Fruit fly (Drosophila melanogaster) whole organism, embryonic: ENCODE data around the gene CG12012.
A peak's percentile ranks its signal among the peaks of the same experiment; 100 is the strongest.

Source experiments
- BEAF-32 ChIP-seq: fragments of 200-800 bp; sonication (Bioruptor generic); optimal IDR thresholded peaks from 3 replicates; lab custom pipeline; 2017; ENCODE audit warnings: missing biosample characterization, missing genetic modification characterization, mild to moderate bottlenecking, moderate library complexity, missing genetic modification reagents
- CG1024 ChIP-seq: fragments of 200-800 bp; sonication (Bioruptor generic); IDR thresholded peaks from 2 replicates; pipeline ENCODE4 v1.3.6; 2022; ENCODE audit warnings: missing biosample characterization, missing genetic modification characterization
- CG11695 ChIP-seq: fragments of 200-800 bp; sonication (Bioruptor generic); IDR thresholded peaks from 3 replicates; pipeline ENCODE4 v1.3.6; 2022; ENCODE audit warnings: missing biosample characterization, missing genetic modification characterization
- CG12391 ChIP-seq: fragments of 200-800 bp; sonication (Bioruptor generic); optimal IDR thresholded peaks from 3 replicates; lab custom pipeline; 2018; ENCODE audit warnings: missing biosample characterization, mild to moderate bottlenecking, missing genetic modification characterization, moderate library complexity
- CG12744 ChIP-seq: fragments of 200-800 bp; sonication (Bioruptor generic); optimal IDR thresholded peaks from 2 replicates; lab custom pipeline; 2016; ENCODE audit warnings: missing biosample characterization, missing genetic modification characterization
- CG14710 ChIP-seq: fragments of 200-800 bp; sonication (Bioruptor generic); optimal IDR thresholded peaks from 3 replicates; lab custom pipeline; 2019; ENCODE audit warnings: missing biosample characterization, mild to moderate bottlenecking, missing genetic modification characterization, moderate library complexity
- CG15479 ChIP-seq: fragments of 200-800 bp; sonication (Bioruptor generic); optimal IDR thresholded peaks from 3 replicates; lab custom pipeline; 2019; ENCODE audit warnings: missing biosample characterization, mild to moderate bottlenecking, missing genetic modification characterization, moderate library complexity
- CG17802 ChIP-seq: fragments of 200-800 bp; sonication (Bioruptor generic); optimal IDR thresholded peaks from 2 replicates; lab custom pipeline; 2018; ENCODE audit warnings: missing biosample characterization, mild to moderate bottlenecking, missing genetic modification characterization, moderate library complexity
- CG17912 ChIP-seq: fragments of 200-800 bp; sonication (Bioruptor generic); optimal IDR thresholded peaks from 2 replicates; lab custom pipeline; 2018; ENCODE audit warnings: missing biosample characterization, mild to moderate bottlenecking, missing genetic modification characterization
- CG2116 ChIP-seq: fragments of 200-800 bp; sonication (Bioruptor generic); optimal IDR thresholded peaks from 3 replicates; lab custom pipeline; 2018; ENCODE audit warnings: missing biosample characterization, mild to moderate bottlenecking, missing genetic modification characterization
- CG2129 ChIP-seq: fragments of 200-800 bp; sonication (Bioruptor generic); IDR thresholded peaks from 2 replicates; pipeline ENCODE4 v1.3.6; 2022; ENCODE audit warnings: missing biosample characterization, missing genetic modification characterization; ENCODE audit not compliant: partially characterized antibody
- CG32532 ChIP-seq: fragments of 200-800 bp; sonication (Bioruptor generic); IDR thresholded peaks from 2 replicates; pipeline ENCODE4 v1.3.6; 2022; ENCODE audit warnings: missing biosample characterization, missing genetic modification characterization
- CG34422 ChIP-seq: fragments of 200-800 bp; sonication (Bioruptor generic); IDR thresholded peaks from 3 replicates; pipeline ENCODE4 v1.3.6; 2022; ENCODE audit warnings: missing biosample characterization, missing genetic modification characterization
- CG4360 ChIP-seq: fragments of 200-800 bp; sonication (Bioruptor generic); IDR thresholded peaks from 2 replicates; pipeline ENCODE4 v1.3.6; 2022; ENCODE audit warnings: missing biosample characterization, missing genetic modification characterization
- CG4617 ChIP-seq: fragments of 200-800 bp; sonication (Bioruptor generic); optimal IDR thresholded peaks from 3 replicates; lab custom pipeline; 2016; ENCODE audit warnings: missing biosample characterization, missing genetic modification characterization, borderline replicate concordance
- CG7357 ChIP-seq: fragments of 200-800 bp; sonication (Bioruptor generic); IDR thresholded peaks from 3 replicates; pipeline ENCODE4 v1.3.6; 2022; ENCODE audit warnings: missing biosample characterization, missing genetic modification characterization
- CG7963 ChIP-seq: fragments of 200-800 bp; sonication (Bioruptor generic); IDR thresholded peaks from 3 replicates; pipeline ENCODE4 v1.3.6; 2022; ENCODE audit warnings: missing biosample characterization, missing genetic modification characterization; ENCODE audit not compliant: partially characterized antibody
- CG7987 ChIP-seq: fragments of 200-800 bp; sonication (Bioruptor generic); optimal IDR thresholded peaks from 2 replicates; lab custom pipeline; 2018; ENCODE audit warnings: missing biosample characterization, mild to moderate bottlenecking, missing genetic modification characterization, moderate library complexity
- CG8290 ChIP-seq, 3 experiments: fragments of 200-800 bp; sonication (Bioruptor generic); optimal IDR thresholded peaks; 2 replicates each; lab custom pipeline; 2016 to 2019; ENCODE audit warnings: missing biosample characterization in 3 of 3, missing genetic modification characterization in 3 of 3, mild to moderate bottlenecking in 2 of 3, moderate library complexity in 1 of 3
- CG9797 ChIP-seq: fragments of 200-800 bp; sonication (Bioruptor generic); optimal IDR thresholded peaks from 3 replicates; lab custom pipeline; 2018; ENCODE audit warnings: missing biosample characterization, mild to moderate bottlenecking, missing genetic modification characterization
- Dll ChIP-seq: fragments of 200-800 bp; sonication (Bioruptor generic); IDR thresholded peaks from 4 replicates; pipeline ENCODE4 v1.3.6; 2022; ENCODE audit warnings: missing biosample characterization, missing genetic modification characterization; ENCODE audit not compliant: partially characterized antibody
- Dref ChIP-seq: fragments of 200-800 bp; sonication (Bioruptor generic); IDR thresholded peaks from 2 replicates; pipeline ENCODE4 v1.3.6; 2022; ENCODE audit warnings: missing biosample characterization, missing genetic modification characterization
- Ets97D ChIP-seq: fragments of 200-800 bp; sonication (Bioruptor generic); optimal IDR thresholded peaks from 3 replicates; lab custom pipeline; 2016; ENCODE audit warnings: missing biosample characterization, missing genetic modification characterization
- Fer1 ChIP-seq: fragments of 200-800 bp; sonication (Bioruptor generic); optimal IDR thresholded peaks from 2 replicates; lab custom pipeline; 2017; ENCODE audit warnings: missing biosample characterization, mild to moderate bottlenecking, missing genetic modification characterization
- HLH4C ChIP-seq: fragments of 200-800 bp; sonication (Bioruptor generic); IDR thresholded peaks from 3 replicates; pipeline ENCODE4 v1.3.6; 2022; ENCODE audit warnings: missing biosample characterization, missing genetic modification characterization; ENCODE audit not compliant: partially characterized antibody
- Hey ChIP-seq: fragments of 200-800 bp; sonication (Bioruptor generic); optimal IDR thresholded peaks from 3 replicates; lab custom pipeline; 2018; ENCODE audit warnings: missing biosample characterization, mild to moderate bottlenecking, missing genetic modification characterization
- HmgD ChIP-seq: fragments of 200-800 bp; sonication (Bioruptor generic); optimal IDR thresholded peaks from 3 replicates; lab custom pipeline; 2016; ENCODE audit warnings: missing biosample characterization, missing genetic modification characterization
- MBD-R2 ChIP-seq: fragments of 200-800 bp; sonication (Bioruptor generic); IDR thresholded peaks from 2 replicates; pipeline ENCODE4 v1.3.6; 2022; ENCODE audit warnings: missing biosample characterization, missing genetic modification characterization
- Opbp ChIP-seq: fragments of 200-800 bp; sonication (Bioruptor generic); IDR thresholded peaks from 3 replicates; pipeline ENCODE4 v1.3.6; 2022; ENCODE audit warnings: missing biosample characterization, missing genetic modification characterization; ENCODE audit not compliant: partially characterized antibody
- Sin3A ChIP-seq: fragments of >200 bp; optimal IDR thresholded peaks from 2 replicates; lab custom pipeline; 2018
- Sox102F ChIP-seq: fragments of 200-800 bp; sonication (Bioruptor generic); optimal IDR thresholded peaks from 2 replicates; lab custom pipeline; 2018; ENCODE audit warnings: missing biosample characterization, mild to moderate bottlenecking, missing genetic modification characterization, moderate library complexity
- Sry-β ChIP-seq: fragments of 200-800 bp; sonication (Bioruptor generic); optimal IDR thresholded peaks from 2 replicates; lab custom pipeline; 2018; ENCODE audit warnings: missing biosample characterization, mild to moderate bottlenecking, missing genetic modification characterization, moderate library complexity
- ato ChIP-seq: fragments of 200-800 bp; sonication (Bioruptor generic); IDR thresholded peaks from 2 replicates; pipeline ENCODE4 v1.3.6; 2022; ENCODE audit warnings: missing biosample characterization, missing genetic modification characterization; ENCODE audit not compliant: partially characterized antibody
- chinmo ChIP-seq: fragments of 200-800 bp; sonication (Bioruptor generic); IDR thresholded peaks from 4 replicates; pipeline ENCODE4 v1.3.6; 2022; ENCODE audit warnings: missing biosample characterization, missing genetic modification characterization; ENCODE audit not compliant: partially characterized antibody
- crp ChIP-seq, 2 experiments: fragments of 200-800 bp; sonication (Bioruptor generic); optimal IDR thresholded peaks; 2 replicates in 1 of 2; 3 replicates in 1 of 2; lab custom pipeline; 2017; ENCODE audit warnings: missing biosample characterization in 2 of 2, missing genetic modification characterization in 2 of 2, mild to moderate bottlenecking in 1 of 2, moderate library complexity in 1 of 2
- dysf ChIP-seq: fragments of 200-800 bp; sonication (Bioruptor generic); IDR thresholded peaks from 3 replicates; pipeline ENCODE4 v1.3.6; 2022; ENCODE audit warnings: missing biosample characterization, missing genetic modification characterization
- en ChIP-seq: fragments of 200-800 bp; sonication (Bioruptor generic); optimal IDR thresholded peaks from 2 replicates; lab custom pipeline; 2016; ENCODE audit warnings: missing biosample characterization, missing genetic modification characterization
- hbn ChIP-seq: fragments of 200-800 bp; sonication (Bioruptor generic); IDR thresholded peaks from 2 replicates; pipeline ENCODE4 v1.3.6; 2022; ENCODE audit warnings: missing biosample characterization, missing genetic modification characterization; ENCODE audit not compliant: partially characterized antibody
- mld ChIP-seq: fragments of 200-800 bp; sonication (Bioruptor generic); IDR thresholded peaks from 3 replicates; pipeline ENCODE4 v1.3.6; 2022; ENCODE audit warnings: missing biosample characterization, missing genetic modification characterization; ENCODE audit not compliant: partially characterized antibody
- nerfin-2 ChIP-seq: fragments of 200-800 bp; sonication (Bioruptor generic); IDR thresholded peaks from 2 replicates; pipeline ENCODE4 v1.3.6; 2022; ENCODE audit warnings: missing biosample characterization, missing genetic modification characterization; ENCODE audit not compliant: partially characterized antibody
- nmo ChIP-seq: fragments of 200-800 bp; sonication (Bioruptor generic); optimal IDR thresholded peaks from 2 replicates; lab custom pipeline; 2018; ENCODE audit warnings: missing biosample characterization, mild to moderate bottlenecking, missing genetic modification characterization, moderate library complexity
- onecut ChIP-seq: fragments of 200-800 bp; sonication (Bioruptor generic); IDR thresholded peaks from 2 replicates; pipeline ENCODE4 v1.3.6; 2022; ENCODE audit warnings: missing biosample characterization, missing genetic modification characterization
- phol ChIP-seq: fragments of 200-800 bp; sonication (Bioruptor generic); optimal IDR thresholded peaks from 3 replicates; lab custom pipeline; 2018; ENCODE audit warnings: missing biosample characterization, mild to moderate bottlenecking, missing genetic modification characterization, moderate library complexity
- pzg ChIP-seq: fragments of 200-800 bp; sonication (Bioruptor generic); optimal IDR thresholded peaks from 3 replicates; lab custom pipeline; 2018; ENCODE audit warnings: missing biosample characterization, mild to moderate bottlenecking, missing genetic modification characterization, moderate library complexity
- sob ChIP-seq: fragments of 200-800 bp; sonication (Bioruptor generic); IDR thresholded peaks from 2 replicates; pipeline ENCODE4 v1.3.6; 2022; ENCODE audit warnings: missing biosample characterization, missing genetic modification characterization
- ssp ChIP-seq: fragments of 200-800 bp; sonication (Bioruptor generic); IDR thresholded peaks from 2 replicates; pipeline ENCODE4 v1.3.6; 2022; ENCODE audit warnings: missing biosample characterization, missing genetic modification characterization
- zen ChIP-seq: fragments of 200-800 bp; sonication (Bioruptor generic); optimal IDR thresholded peaks from 3 replicates; lab custom pipeline; 2018; ENCODE audit warnings: missing biosample characterization, mild to moderate bottlenecking, missing genetic modification characterization, moderate library complexity

The CG12012 gene

dm6 chr3L:3373994-3374623 is 2.4 kb upstream of the CG12012 start, which contains the start of the genes Ythdc1 and CG12010 (continued):
- TF ChIP-seq CG7963 (GFP tag; lab: Robert Waterston, UW), result peak; percentile 95
- TF ChIP-seq Fer1 (GFP tag; lab: Kevin White, UChicago), result peak; percentile 38
- TF ChIP-seq Opbp, result peak; percentile 93
- peak; percentile 23 for TF ChIP-seq CG17912 (GFP tag; lab: Kevin White, UChicago)
- peak; percentile 43; the same call in 1 of the 2 replicates for TF ChIP-seq CG32532 (GFP tag; lab: Robert Waterston, UW)
- TF ChIP-seq CG34422 (GFP tag; lab: Robert Waterston, UW), result peak; percentile 90; the same call in 2 of the 3 replicates
- peak; percentile 41 for TF ChIP-seq CG9797
- TF ChIP-seq phol (tag; lab: Kevin White, UChicago), result peak; percentile 88
- TF ChIP-seq mld (GFP tag; lab: Robert Waterston, UW), result peak; percentile 71; the same call in 2 of the 3 replicates
- TF ChIP-seq pzg (GFP tag; lab: Kevin White, UChicago), result peak; percentile 92
- TF ChIP-seq Sox102F, result no peak
- peak; percentile 75 for TF ChIP-seq hbn (GFP tag; lab: Robert Waterston, UW)
- TF ChIP-seq onecut (GFP tag; lab: Robert Waterston, UW), result peak; percentile 74
- 0 out of 3 replicates have a peak, but pooled peaks have one; percentile 21 for TF ChIP-seq CG7357
- TF ChIP-seq BEAF-32, result peak; percentile 94
- peak; percentile 95 for TF ChIP-seq chinmo
- TF ChIP-seq CG4360 (GFP tag; lab: Robert Waterston, UW), result 0 out of 2 replicates have a peak, but pooled peaks have one; percentile 6
- peak; percentile 87 for TF ChIP-seq CG4617 (GFP tag; lab: Kevin White, UChicago)
- TF ChIP-seq zen, result peak; percentile 2
- no peak for TF ChIP-seq CG8290 (GFP tag; optimal IDR thresholded peaks at IDR 0.05; lab: Kevin White, UChicago)
- TF ChIP-seq CG8290 (tag; optimal IDR thresholded peaks at IDR 0.05; lab: Kevin White, UChicago), result no peak
- peak; percentile 96 for TF ChIP-seq Dref
- TF ChIP-seq CG7987 (GFP tag; lab: Kevin White, UChicago), result peak; percentile 47
- peak; percentile 91 for TF ChIP-seq MBD-R2 (GFP tag; lab: Robert Waterston, UW)
- TF ChIP-seq en, result no peak
- TF ChIP-seq ato (GFP tag; lab: Robert Waterston, UW), result peak; percentile 94
- no peak for TF ChIP-seq Hey (tag; lab: Kevin White, UChicago)
- TF ChIP-seq CG15479 (GFP tag; lab: Kevin White, UChicago), result peak; percentile 78
- TF ChIP-seq sob (GFP tag; lab: Robert Waterston, UW), result peak; percentile 39; the same call in 1 of the 2 replicates
- TF ChIP-seq crp (GFP tag; optimal IDR thresholded peaks at IDR 0.05; lab: Kevin White, UChicago), result peak in 1 of 2 experiments; percentile 75
- 0 out of 2 replicates have a peak, but pooled peaks have one; percentile 7 for TF ChIP-seq CG1024 (GFP tag; lab: Robert Waterston, UW)
- TF ChIP-seq Ets97D (GFP tag; lab: Kevin White, UChicago), result peak; percentile 30
- peak; percentile 96 for TF ChIP-seq nerfin-2 (GFP tag; lab: Robert Waterston, UW)
- peak; percentile 94 for TF ChIP-seq HLH4C
- no peak for TF ChIP-seq CG12744 (GFP tag; lab: Kevin White, UChicago)
- TF ChIP-seq HmgD, result peak; percentile 3
- TF ChIP-seq Dll, result peak; percentile 89
- TF ChIP-seq ssp (GFP tag; lab: Robert Waterston, UW), result peak; percentile 91
- TF ChIP-seq CG17802 (tag; lab: Kevin White, UChicago), result peak; percentile 88
- TF ChIP-seq Sin3A, result peak; percentile 84
- peak; percentile 83 for TF ChIP-seq Sry-β (GFP tag; lab: Kevin White, UChicago)
- peak; percentile 60 for TF ChIP-seq nmo (GFP tag; lab: Kevin White, UChicago)
- peak; percentile 63 for TF ChIP-seq CG14710
- TF ChIP-seq CG2116 (GFP tag; lab: Kevin White, UChicago), result peak; percentile 76
- TF ChIP-seq CG2129 (GFP tag; lab: Robert Waterston, UW), result peak; percentile 68
- peak; percentile 7 for TF ChIP-seq CG12391
- TF ChIP-seq dysf (GFP tag; lab: Robert Waterston, UW), result peak; percentile 8; the same call in 1 of the 3 replicates
- TF ChIP-seq CG11695 (GFP tag; lab: Robert Waterston, UW), result no peak
